Fruit fly (Drosophila melanogaster) whole organism, prepupa: ENCODE results near the gene yellow-e3.

Experiments used
- CG10631 ChIP-seq: fragments of 200-800 bp; sonication (Bioruptor generic); optimal IDR thresholded peaks from 2 replicates; lab custom pipeline; 2016; ENCODE audit warnings: missing biosample characterization, missing genetic modification characterization
- CG10669 ChIP-seq: fragments of 200-800 bp; sonication (Bioruptor generic); optimal IDR thresholded peaks from 3 replicates; lab custom pipeline; 2018; ENCODE audit warnings: missing biosample characterization, mild to moderate bottlenecking, missing genetic modification characterization, moderate library complexity
- CG11294 ChIP-seq: fragments of 200-800 bp; sonication (Bioruptor generic); IDR thresholded peaks from 2 replicates; pipeline ENCODE4 v1.3.6; 2022; ENCODE audit warnings: missing biosample characterization, missing genetic modification characterization
- CG11762 ChIP-seq: fragments of 200-800 bp; sonication (Bioruptor generic); optimal IDR thresholded peaks from 3 replicates; lab custom pipeline; 2016; ENCODE audit warnings: missing biosample characterization, missing genetic modification characterization; ENCODE audit not compliant: insufficient read depth
- CG1621 ChIP-seq: fragments of 200-800 bp; sonication (Bioruptor generic); optimal IDR thresholded peaks from 3 replicates; lab custom pipeline; 2018; ENCODE audit warnings: missing biosample characterization, mild to moderate bottlenecking, missing genetic modification characterization
- CG16779 ChIP-seq: fragments of 200-800 bp; sonication (Bioruptor generic); optimal IDR thresholded peaks from 3 replicates; lab custom pipeline; 2017; ENCODE audit warnings: missing biosample characterization, mild to moderate bottlenecking, missing genetic modification characterization
- CG32006 ChIP-seq: fragments of 200-800 bp; sonication (Bioruptor generic); optimal IDR thresholded peaks from 3 replicates; lab custom pipeline; 2017; ENCODE audit warnings: missing biosample characterization, mild to moderate bottlenecking, missing genetic modification characterization
- CG34406 ChIP-seq: fragments of 200-800 bp; sonication (Bioruptor generic); optimal IDR thresholded peaks from 3 replicates; lab custom pipeline; 2016; ENCODE audit warnings: missing biosample characterization, missing genetic modification characterization
- CG4318 ChIP-seq: fragments of 200-800 bp; sonication (Bioruptor generic); optimal IDR thresholded peaks from 3 replicates; lab custom pipeline; 2017; ENCODE audit warnings: missing biosample characterization, mild to moderate bottlenecking, missing genetic modification characterization
- CG6163 ChIP-seq: fragments of 200-800 bp; sonication (Bioruptor generic); IDR thresholded peaks from 3 replicates; pipeline ENCODE4 v1.3.6; 2022; ENCODE audit warnings: missing biosample characterization, missing genetic modification characterization
- CG6276 ChIP-seq: fragments of 200-800 bp; sonication (Bioruptor generic); optimal IDR thresholded peaks from 2 replicates; lab custom pipeline; 2017; ENCODE audit warnings: missing biosample characterization, mild to moderate bottlenecking, missing genetic modification characterization
- CG6792 ChIP-seq: fragments of 200-800 bp; sonication (Bioruptor generic); optimal IDR thresholded peaks from 3 replicates; lab custom pipeline; 2016; ENCODE audit warnings: missing biosample characterization, missing genetic modification characterization
- CG6808 ChIP-seq: fragments of 200-800 bp; sonication (Bioruptor generic); optimal IDR thresholded peaks from 3 replicates; lab custom pipeline; 2017; ENCODE audit warnings: missing biosample characterization, missing genetic modification characterization, mild to moderate bottlenecking, moderate library complexity, missing genetic modification reagents
- CG8119 ChIP-seq: fragments of 200-800 bp; sonication (Bioruptor generic); IDR thresholded peaks from 3 replicates; pipeline ENCODE4 v1.3.6; 2022; ENCODE audit warnings: missing biosample characterization, missing genetic modification characterization
- CG8319 ChIP-seq: fragments of 200-800 bp; sonication (Bioruptor generic); optimal IDR thresholded peaks from 3 replicates; lab custom pipeline; 2016; ENCODE audit warnings: missing biosample characterization, missing genetic modification characterization
- CG9139 ChIP-seq: fragments of 200-800 bp; sonication (Bioruptor generic); optimal IDR thresholded peaks from 3 replicates; lab custom pipeline; 2017; ENCODE audit warnings: missing biosample characterization, mild to moderate bottlenecking, missing genetic modification characterization
- Eip75B ChIP-seq: fragments of 200-800 bp; sonication (Bioruptor generic); optimal IDR thresholded peaks from 3 replicates; lab custom pipeline; 2016; ENCODE audit warnings: missing biosample characterization, missing genetic modification characterization
- Eip78C ChIP-seq: fragments of 200-800 bp; sonication (Bioruptor generic); peaks from one replicate; lab custom pipeline; 2016; ENCODE audit warnings: missing biosample characterization, missing genetic modification characterization
- Ets21C ChIP-seq: fragments of 200-800 bp; sonication (Bioruptor generic); optimal IDR thresholded peaks from 3 replicates; lab custom pipeline; 2016; ENCODE audit warnings: missing biosample characterization, missing genetic modification characterization
- Ets96B ChIP-seq: fragments of 200-800 bp; optimal IDR thresholded peaks from 2 replicates; lab custom pipeline; 2019; ENCODE audit warnings: missing biosample characterization, mild to moderate bottlenecking, missing genetic modification characterization, moderate library complexity
- Hr38 ChIP-seq: sonication (Bioruptor generic); optimal IDR thresholded peaks from 2 replicates; lab custom pipeline; 2016; ENCODE audit warnings: missing biosample characterization, missing genetic modification characterization
- Hr39 ChIP-seq: fragments of 200-800 bp; sonication (Bioruptor generic); optimal IDR thresholded peaks from 2 replicates; lab custom pipeline; 2016; ENCODE audit warnings: missing biosample characterization, missing genetic modification characterization
- Hr4 ChIP-seq: fragments of 200-800 bp; sonication (Bioruptor generic); optimal IDR thresholded peaks from 3 replicates; lab custom pipeline; 2016; ENCODE audit warnings: missing biosample characterization, missing genetic modification characterization
- Lpt ChIP-seq: fragments of 200-800 bp; sonication (Bioruptor generic); optimal IDR thresholded peaks from 3 replicates; lab custom pipeline; 2016; ENCODE audit warnings: missing biosample characterization, missing genetic modification characterization
- Met ChIP-seq: fragments of 200-800 bp; sonication (Bioruptor generic); optimal IDR thresholded peaks from 3 replicates; lab custom pipeline; 2016; ENCODE audit warnings: missing biosample characterization, missing genetic modification characterization
- Smox ChIP-seq: fragments of 200-800 bp; sonication (Bioruptor generic); optimal IDR thresholded peaks from 3 replicates; lab custom pipeline; 2016; ENCODE audit warnings: missing biosample characterization, missing genetic modification characterization
- Sox14 ChIP-seq: fragments of 200-800 bp; sonication (Bioruptor generic); optimal IDR thresholded peaks from 3 replicates; lab custom pipeline; 2016; ENCODE audit warnings: missing biosample characterization, missing genetic modification characterization
- Sox15 ChIP-seq: fragments of 200-800 bp; sonication (Bioruptor generic); optimal IDR thresholded peaks from 3 replicates; lab custom pipeline; 2016; ENCODE audit warnings: missing biosample characterization, missing genetic modification characterization
- achi ChIP-seq: fragments of 200-800 bp; sonication (Bioruptor generic); optimal IDR thresholded peaks from 3 replicates; lab custom pipeline; 2016; ENCODE audit warnings: missing biosample characterization, missing genetic modification characterization
- acj6 ChIP-seq: fragments of 200-800 bp; sonication (Bioruptor generic); optimal IDR thresholded peaks from 3 replicates; lab custom pipeline; 2016; ENCODE audit warnings: missing biosample characterization, missing genetic modification characterization
- cyc ChIP-seq: fragments of 200-800 bp; sonication (Bioruptor generic); optimal IDR thresholded peaks from 3 replicates; lab custom pipeline; 2016; ENCODE audit warnings: missing biosample characterization, missing genetic modification characterization
- dsx ChIP-seq: fragments of 200-800 bp; optimal IDR thresholded peaks from 3 replicates; lab custom pipeline; 2019; ENCODE audit warnings: missing biosample characterization, mild to moderate bottlenecking, missing genetic modification characterization, moderate library complexity; ENCODE audit not compliant: poor library complexity, severe bottlenecking
- esn ChIP-seq: fragments of 200-800 bp; sonication (Bioruptor generic); optimal IDR thresholded peaks from 2 replicates; lab custom pipeline; 2016; ENCODE audit warnings: missing biosample characterization, mild to moderate bottlenecking, missing genetic modification characterization, moderate library complexity
- fd59A ChIP-seq: fragments of 200-800 bp; sonication (Bioruptor generic); optimal IDR thresholded peaks from 2 replicates; lab custom pipeline; 2017; ENCODE audit warnings: missing biosample characterization, mild to moderate bottlenecking, missing genetic modification characterization, missing genetic modification reagents
- fd85E ChIP-seq: fragments of 200-800 bp; sonication (Bioruptor generic); optimal IDR thresholded peaks from 3 replicates; lab custom pipeline; 2016; ENCODE audit warnings: missing biosample characterization, missing genetic modification characterization
- fkh ChIP-seq: fragments of 200-800 bp; sonication (Bioruptor generic); optimal IDR thresholded peaks from 3 replicates; lab custom pipeline; 2017; ENCODE audit warnings: missing biosample characterization, mild to moderate bottlenecking, missing genetic modification characterization, moderate library complexity
- net ChIP-seq: fragments of 200-800 bp; sonication (Bioruptor generic); optimal IDR thresholded peaks from 3 replicates; lab custom pipeline; 2016; ENCODE audit warnings: missing biosample characterization, missing genetic modification characterization
- pdm3 ChIP-seq: fragments of 200-800 bp; sonication (Bioruptor generic); optimal IDR thresholded peaks from 3 replicates; lab custom pipeline; 2016; ENCODE audit warnings: missing biosample characterization, missing genetic modification characterization
- salr ChIP-seq, 2 experiments: fragments of 200-800 bp; sonication (Bioruptor generic); optimal IDR thresholded peaks; 3 replicates each; lab custom pipeline; 2016 to 2018; ENCODE audit warnings: missing biosample characterization in 2 of 2, missing genetic modification characterization in 2 of 2, mild to moderate bottlenecking in 1 of 2
- spab ChIP-seq: fragments of 200-800 bp; sonication (Bioruptor generic); optimal IDR thresholded peaks from 2 replicates; lab custom pipeline; 2017; ENCODE audit warnings: missing biosample characterization, mild to moderate bottlenecking, missing genetic modification characterization, missing genetic modification reagents
- ss ChIP-seq, 2 experiments: fragments of 200-800 bp; sonication (Bioruptor generic); optimal IDR thresholded peaks; 2 replicates in 1 of 2; 3 replicates in 1 of 2; lab custom pipeline; 2017 to 2018; ENCODE audit warnings: mild to moderate bottlenecking in 2 of 2, missing biosample characterization in 2 of 2, missing genetic modification characterization in 2 of 2, moderate library complexity in 1 of 2
- svp ChIP-seq: fragments of 200-800 bp; sonication (Bioruptor generic); peaks from one replicate; lab custom pipeline; 2016; ENCODE audit warnings: missing biosample characterization, missing genetic modification characterization
- vri ChIP-seq: fragments of 200-800 bp; sonication (Bioruptor generic); optimal IDR thresholded peaks from 3 replicates; lab custom pipeline; 2016; ENCODE audit warnings: missing biosample characterization, mild to moderate bottlenecking, missing genetic modification characterization

The yellow-e3 gene

dm6 chr3R:13400902-13401721 lies 3.6 kb downstream of the yellow-e3 start (continued):
- TF ChIP-seq Ets21C (GFP tag; lab: Kevin White, UChicago) = peak; percentile 90
- peak; percentile 93 for TF ChIP-seq achi (GFP tag; lab: Kevin White, UChicago)
- peak; percentile 94 for TF ChIP-seq CG8119 (GFP tag; lab: Robert Waterston, UW)
- TF ChIP-seq CG6163 (GFP tag; lab: Robert Waterston, UW) = peak; percentile 88
- TF ChIP-seq pdm3 (GFP tag; lab: Kevin White, UChicago) = peak; percentile 97
- peak; percentile 91 for TF ChIP-seq fd59A (GFP tag; lab: Kevin White, UChicago)
- peak; percentile 97 for TF ChIP-seq svp (GFP tag; lab: Kevin White, UChicago)
- TF ChIP-seq CG10669 = peak; percentile 94
- TF ChIP-seq CG9139 (GFP tag; lab: Kevin White, UChicago) = peak; percentile 76
- TF ChIP-seq spab (GFP tag; lab: Kevin White, UChicago) = peak; percentile 92
- peak; percentile 95 for TF ChIP-seq Met (GFP tag; lab: Kevin White, UChicago)
- TF ChIP-seq Sox14 (GFP tag; lab: Kevin White, UChicago) = peak; percentile 96
- peak; percentile 91 to 93 for TF ChIP-seq ss (GFP tag; optimal IDR thresholded peaks at IDR 0.05; lab: Kevin White, UChicago)
- peak; percentile 97 for TF ChIP-seq CG32006 (GFP tag; lab: Kevin White, UChicago)
- TF ChIP-seq CG10631 (GFP tag; lab: Kevin White, UChicago) = peak; percentile 95
- peak; percentile 88 for TF ChIP-seq CG8319 (GFP tag; lab: Kevin White, UChicago)
- TF ChIP-seq CG6808 (GFP tag; lab: Kevin White, UChicago) = peak; percentile 93
- TF ChIP-seq Smox (GFP tag; lab: Kevin White, UChicago) = peak; percentile 94
- peak; percentile 25 for TF ChIP-seq Hr38 (GFP tag; lab: Kevin White, UChicago)
- TF ChIP-seq CG4318 (GFP tag; lab: Kevin White, UChicago) = peak; percentile 91
- TF ChIP-seq acj6 = peak; percentile 95
- peak; percentile 97 for TF ChIP-seq Hr4 (GFP tag; lab: Kevin White, UChicago)
- TF ChIP-seq dsx (GFP tag; lab: Kevin White, UChicago) = peak; percentile 92

dm6 chr3R:13397535-13397934 lies 7.1 kb downstream of the yellow-e3 start, which contains the start of gene CG14377:
Gene CG14377 (plus strand): TSS chr3R:13397835.
- TF ChIP-seq Sox15 (no peak), Eip78C (GFP tag; lab: Kevin White, UChicago) (no peak), ss (GFP tag; optimal IDR thresholded peaks at IDR 0.05; lab: Kevin White, UChicago) (no peak), CG11762 (GFP tag; lab: Kevin White, UChicago) (no peak), CG11294 (GFP tag; lab: Robert Waterston, UW) (no peak), CG1621 (tag; lab: Kevin White, UChicago) (no peak), salr (GFP tag; optimal IDR thresholded peaks at IDR 0.05; lab: Kevin White, UChicago) (no peak), CG4318 (GFP tag; lab: Kevin White, UChicago) (no peak), fkh (GFP tag; lab: Kevin White, UChicago) (no peak), Hr38 (GFP tag; lab: Kevin White, UChicago) (no peak), CG34406 (GFP tag; lab: Kevin White, UChicago) (no peak), cyc (no peak), Ets21C (GFP tag; lab: Kevin White, UChicago) (no peak), Sox14 (GFP tag; lab: Kevin White, UChicago) (no peak), net (GFP tag; lab: Kevin White, UChicago) (no peak)
- TF ChIP-seq, all 60 proteins: peak for 0

dm6 chr3R:13397040-13397439 lies 7.6 kb downstream of the yellow-e3 start, which contains the start of gene CG14374:
Gene CG14374 (minus strand): TSS chr3R:13397140.
- TF ChIP-seq vri (GFP tag; lab: Kevin White, UChicago) (no peak), Hr39 (GFP tag; lab: Kevin White, UChicago) (no peak), CG8119 (GFP tag; lab: Robert Waterston, UW) (no peak), esn (no peak), Ets96B (tag; lab: Kevin White, UChicago) (no peak), Hr38 (GFP tag; lab: Kevin White, UChicago) (no peak), CG6276 (GFP tag; lab: Kevin White, UChicago) (no peak), CG1621 (tag; lab: Kevin White, UChicago) (no peak), CG11294 (GFP tag; lab: Robert Waterston, UW) (no peak), Met (GFP tag; lab: Kevin White, UChicago) (no peak), Ets21C (GFP tag; lab: Kevin White, UChicago) (no peak), CG16779 (no peak), Sox15 (no peak), Lpt (GFP tag; lab: Kevin White, UChicago) (no peak), CG6792 (GFP tag; lab: Kevin White, UChicago) (no peak), dsx (GFP tag; lab: Kevin White, UChicago) (no peak), spab (GFP tag; lab: Kevin White, UChicago) (no peak), fd85E (GFP tag; lab: Kevin White, UChicago) (no peak), Eip75B (GFP tag; lab: Kevin White, UChicago) (no peak)
